Fruit fly (Drosophila melanogaster) whole organism, embryonic: ENCODE measurements around the gene Syx8.
A peak's percentile ranks its signal among the peaks of the same experiment; 100 is the strongest.

ENCODE experiments used
- Atf6 ChIP-seq: fragments of 200-800 bp; sonication (Bioruptor generic); IDR thresholded peaks from 2 replicates; pipeline ENCODE4 v1.3.6; 2022; ENCODE audit warnings: missing biosample characterization, missing genetic modification characterization
- Blimp-1 ChIP-seq: fragments of 200-800 bp; sonication (Bioruptor generic); optimal IDR thresholded peaks from 3 replicates; lab custom pipeline; 2018; ENCODE audit warnings: missing biosample characterization, missing genetic modification characterization, mild to moderate bottlenecking, moderate library complexity, missing genetic modification reagents
- CG10209 ChIP-seq: fragments of 200-800 bp; sonication (Bioruptor generic); optimal IDR thresholded peaks from 3 replicates; lab custom pipeline; 2017; ENCODE audit warnings: missing biosample characterization, mild to moderate bottlenecking, missing genetic modification characterization, missing genetic modification reagents
- CG10267 ChIP-seq: fragments of 200-800 bp; sonication (Bioruptor generic); optimal IDR thresholded peaks from 2 replicates; lab custom pipeline; 2018; ENCODE audit warnings: missing biosample characterization, mild to moderate bottlenecking, missing genetic modification characterization, moderate library complexity
- CG11504 ChIP-seq: fragments of 200-800 bp; sonication (Bioruptor generic); optimal IDR thresholded peaks from 3 replicates; lab custom pipeline; 2019; ENCODE audit warnings: missing biosample characterization, mild to moderate bottlenecking, missing genetic modification characterization, moderate library complexity
- CG11696 ChIP-seq: fragments of 200-800 bp; sonication (Bioruptor generic); IDR thresholded peaks from 2 replicates; pipeline ENCODE4 v1.3.6; 2022; ENCODE audit warnings: missing biosample characterization, missing genetic modification characterization
- CG13123 ChIP-seq: fragments of 200-800 bp; sonication (Bioruptor generic); optimal IDR thresholded peaks from 2 replicates; lab custom pipeline; 2016; ENCODE audit warnings: missing biosample characterization, missing genetic modification characterization
- CG13894 ChIP-seq: fragments of 200-800 bp; sonication (Bioruptor generic); optimal IDR thresholded peaks from 3 replicates; lab custom pipeline; 2018; ENCODE audit warnings: missing biosample characterization, mild to moderate bottlenecking, missing genetic modification characterization, moderate library complexity
- CG15601 ChIP-seq: fragments of 200-800 bp; sonication (Bioruptor generic); optimal IDR thresholded peaks from 3 replicates; lab custom pipeline; 2019; ENCODE audit warnings: missing biosample characterization, mild to moderate bottlenecking, missing genetic modification characterization, moderate library complexity
- CG1602 ChIP-seq: fragments of 200-800 bp; sonication (Bioruptor generic); optimal IDR thresholded peaks from 3 replicates; lab custom pipeline; 2016; ENCODE audit warnings: missing biosample characterization, missing genetic modification characterization
- CG16779 ChIP-seq: fragments of 200-800 bp; sonication (Bioruptor generic); IDR thresholded peaks from 2 replicates; pipeline ENCODE4 v1.3.6; 2022; ENCODE audit warnings: missing biosample characterization, missing genetic modification characterization
- CG17385 ChIP-seq: fragments of 200-800 bp; sonication (Bioruptor generic); optimal IDR thresholded peaks from 3 replicates; lab custom pipeline; 2018; ENCODE audit warnings: missing biosample characterization, mild to moderate bottlenecking, missing genetic modification characterization
- CG17568 ChIP-seq: fragments of 200-800 bp; sonication (Bioruptor generic); optimal IDR thresholded peaks from 2 replicates; lab custom pipeline; 2018; ENCODE audit warnings: missing biosample characterization, mild to moderate bottlenecking, missing genetic modification characterization, moderate library complexity
- CG17912 ChIP-seq: fragments of 200-800 bp; sonication (Bioruptor generic); optimal IDR thresholded peaks from 2 replicates; lab custom pipeline; 2018; ENCODE audit warnings: missing biosample characterization, mild to moderate bottlenecking, missing genetic modification characterization
- CG18619 ChIP-seq: fragments of 200-800 bp; sonication (Bioruptor generic); optimal IDR thresholded peaks from 3 replicates; lab custom pipeline; 2017; ENCODE audit warnings: missing biosample characterization, mild to moderate bottlenecking, missing genetic modification characterization
- CG2199 ChIP-seq: fragments of 200-800 bp; sonication (Bioruptor generic); IDR thresholded peaks from 3 replicates; pipeline ENCODE4 v1.3.6; 2022; ENCODE audit warnings: missing biosample characterization, missing genetic modification characterization
- CG32532 ChIP-seq: fragments of 200-800 bp; sonication (Bioruptor generic); IDR thresholded peaks from 2 replicates; pipeline ENCODE4 v1.3.6; 2022; ENCODE audit warnings: missing biosample characterization, missing genetic modification characterization
- CG5180 ChIP-seq: fragments of 200-800 bp; sonication (Bioruptor generic); optimal IDR thresholded peaks from 3 replicates; lab custom pipeline; 2017; ENCODE audit warnings: missing biosample characterization, missing genetic modification characterization, mild to moderate bottlenecking, moderate library complexity, missing genetic modification reagents
- CG6765 ChIP-seq: fragments of 200-800 bp; sonication (Bioruptor generic); optimal IDR thresholded peaks from 3 replicates; lab custom pipeline; 2017; ENCODE audit warnings: missing biosample characterization, mild to moderate bottlenecking, missing genetic modification characterization
- CG6854 ChIP-seq: fragments of 200-800 bp; sonication (Bioruptor generic); optimal IDR thresholded peaks from 3 replicates; lab custom pipeline; 2017; ENCODE audit warnings: missing biosample characterization, mild to moderate bottlenecking, missing genetic modification characterization
- CG7987 ChIP-seq: fragments of 200-800 bp; sonication (Bioruptor generic); optimal IDR thresholded peaks from 2 replicates; lab custom pipeline; 2018; ENCODE audit warnings: missing biosample characterization, mild to moderate bottlenecking, missing genetic modification characterization, moderate library complexity
- CG8290 ChIP-seq, 3 experiments: fragments of 200-800 bp; sonication (Bioruptor generic); optimal IDR thresholded peaks; 2 replicates each; lab custom pipeline; 2016 to 2019; ENCODE audit warnings: missing biosample characterization in 3 of 3, missing genetic modification characterization in 3 of 3, mild to moderate bottlenecking in 2 of 3, moderate library complexity in 1 of 3
- CG9437 ChIP-seq: fragments of 200-800 bp; sonication (Bioruptor generic); optimal IDR thresholded peaks from 2 replicates; lab custom pipeline; 2018; ENCODE audit warnings: missing biosample characterization, mild to moderate bottlenecking, missing genetic modification characterization
- CTCF ChIP-seq: fragments of 200-800 bp; sonication (Bioruptor generic); optimal IDR thresholded peaks from 2 replicates; lab custom pipeline; 2017; ENCODE audit warnings: missing biosample characterization, mild to moderate bottlenecking, missing genetic modification characterization, moderate library complexity
- Deaf1 ChIP-seq: fragments of 200-800 bp; optimal IDR thresholded peaks from 3 replicates; lab custom pipeline; 2019; ENCODE audit warnings: missing biosample characterization, mild to moderate bottlenecking, missing genetic modification characterization, moderate library complexity
- Doc3 ChIP-seq: fragments of 200-800 bp; sonication (Bioruptor generic); IDR thresholded peaks from 3 replicates; pipeline ENCODE4 v1.3.6; 2022; ENCODE audit warnings: missing biosample characterization, missing genetic modification characterization; ENCODE audit not compliant: partially characterized antibody
- Dref ChIP-seq: fragments of 200-800 bp; sonication (Bioruptor generic); IDR thresholded peaks from 2 replicates; pipeline ENCODE4 v1.3.6; 2022; ENCODE audit warnings: missing biosample characterization, missing genetic modification characterization
- Drgx ChIP-seq: fragments of 200-800 bp; sonication (Bioruptor generic); IDR thresholded peaks from 2 replicates; pipeline ENCODE4 v1.3.6; 2022; ENCODE audit warnings: missing biosample characterization, missing genetic modification characterization
- Fer1 ChIP-seq: fragments of 200-800 bp; sonication (Bioruptor generic); optimal IDR thresholded peaks from 2 replicates; lab custom pipeline; 2017; ENCODE audit warnings: missing biosample characterization, mild to moderate bottlenecking, missing genetic modification characterization
- HLH54F ChIP-seq: fragments of 200-800 bp; sonication (Bioruptor generic); optimal IDR thresholded peaks from 3 replicates; lab custom pipeline; 2016; ENCODE audit warnings: missing biosample characterization, missing genetic modification characterization
- Hmr ChIP-seq: fragments of 200-800 bp; sonication (Bioruptor generic); optimal IDR thresholded peaks from 3 replicates; lab custom pipeline; 2017; ENCODE audit warnings: mild to moderate bottlenecking, missing biosample characterization, missing genetic modification reagents, missing genetic modification characterization
- MBD-R2 ChIP-seq: fragments of 200-800 bp; sonication (Bioruptor generic); IDR thresholded peaks from 2 replicates; pipeline ENCODE4 v1.3.6; 2022; ENCODE audit warnings: missing biosample characterization, missing genetic modification characterization
- NFAT ChIP-seq: fragments of 200-800 bp; sonication (Bioruptor generic); IDR thresholded peaks from 2 replicates; pipeline ENCODE4 v1.3.6; 2022; ENCODE audit warnings: missing biosample characterization, missing genetic modification characterization
- Nf-YA ChIP-seq: fragments of 200-800 bp; sonication (Bioruptor generic); IDR thresholded peaks from 2 replicates; pipeline ENCODE4 v1.3.6; 2022; ENCODE audit warnings: missing biosample characterization, missing genetic modification characterization
- crc ChIP-seq: fragments of 200-800 bp; sonication (Bioruptor generic); optimal IDR thresholded peaks from 2 replicates; lab custom pipeline; 2016; ENCODE audit warnings: missing biosample characterization, missing genetic modification characterization
- ems ChIP-seq: fragments of 200-800 bp; sonication (Bioruptor generic); optimal IDR thresholded peaks from 3 replicates; lab custom pipeline; 2016; ENCODE audit warnings: missing biosample characterization, missing genetic modification characterization
- ken ChIP-seq: fragments of 200-800 bp; sonication (Bioruptor generic); IDR thresholded peaks from 3 replicates; pipeline ENCODE4 v1.3.6; 2022; ENCODE audit warnings: missing biosample characterization, missing genetic modification characterization
- mirr ChIP-seq: fragments of 200-800 bp; sonication (Bioruptor generic); optimal IDR thresholded peaks from 3 replicates; lab custom pipeline; 2018; ENCODE audit warnings: missing biosample characterization, mild to moderate bottlenecking, missing genetic modification characterization
- nerfin-2 ChIP-seq: fragments of 200-800 bp; sonication (Bioruptor generic); IDR thresholded peaks from 2 replicates; pipeline ENCODE4 v1.3.6; 2022; ENCODE audit warnings: missing biosample characterization, missing genetic modification characterization; ENCODE audit not compliant: partially characterized antibody
- nom ChIP-seq: fragments of 200-800 bp; sonication (Bioruptor generic); optimal IDR thresholded peaks from 2 replicates; lab custom pipeline; 2017; ENCODE audit warnings: missing biosample characterization, missing genetic modification characterization, mild to moderate bottlenecking, moderate library complexity, missing genetic modification reagents
- oc ChIP-seq: fragments of 200-800 bp; sonication (Bioruptor generic); optimal IDR thresholded peaks from 2 replicates; lab custom pipeline; 2018; ENCODE audit warnings: missing biosample characterization, mild to moderate bottlenecking, missing genetic modification characterization, moderate library complexity
- pnt ChIP-seq: fragments of 200-800 bp; sonication (Bioruptor generic); optimal IDR thresholded peaks from 3 replicates; lab custom pipeline; 2016; ENCODE audit warnings: missing biosample characterization, missing genetic modification characterization
- prd ChIP-seq, 3 experiments: fragments of >200 bp in 2 of 3; fragments of 200-800 bp in 1 of 3; sonication (Bioruptor generic) in 1 of 3; optimal IDR thresholded peaks in 2 of 3; IDR thresholded peaks in 1 of 3; 2 replicates in 2 of 3; 3 replicates in 1 of 3; pipeline versions ENCODE4 v1.3.6 to Lab custom; 2017 to 2022; ENCODE audit warnings: missing biosample characterization in 1 of 3, missing genetic modification characterization in 1 of 3
- repo ChIP-seq: fragments of 200-800 bp; sonication (Bioruptor generic); optimal IDR thresholded peaks from 2 replicates; lab custom pipeline; 2016; ENCODE audit warnings: missing biosample characterization, missing genetic modification characterization
- scrt ChIP-seq: fragments of 200-800 bp; sonication (Bioruptor generic); optimal IDR thresholded peaks from 2 replicates; lab custom pipeline; 2018; ENCODE audit warnings: missing biosample characterization, mild to moderate bottlenecking, missing genetic modification characterization, moderate library complexity
- sd ChIP-seq: fragments of 200-800 bp; sonication (Bioruptor generic); optimal IDR thresholded peaks from 3 replicates; lab custom pipeline; 2018; ENCODE audit warnings: missing biosample characterization, mild to moderate bottlenecking, missing genetic modification characterization, moderate library complexity
- sens ChIP-seq: fragments of 200-800 bp; sonication (Bioruptor generic); peaks from one replicate; lab custom pipeline; 2016; ENCODE audit warnings: missing biosample characterization, missing genetic modification characterization
- seq ChIP-seq: fragments of 200-800 bp; sonication (Bioruptor generic); IDR thresholded peaks from 2 replicates; pipeline ENCODE4 v1.3.6; 2022; ENCODE audit warnings: missing biosample characterization, missing genetic modification characterization
- usp ChIP-seq: fragments of >200 bp; optimal IDR thresholded peaks from 2 replicates; lab custom pipeline; 2017; ENCODE audit warnings: missing biosample characterization, missing genetic modification characterization
- zen2 ChIP-seq: fragments of 200-800 bp; sonication (Bioruptor generic); IDR thresholded peaks from 3 replicates; pipeline ENCODE4 v1.3.6; 2022; ENCODE audit warnings: missing biosample characterization, missing genetic modification characterization; ENCODE audit not compliant: partially characterized antibody

Gene Syx8

DNA sequence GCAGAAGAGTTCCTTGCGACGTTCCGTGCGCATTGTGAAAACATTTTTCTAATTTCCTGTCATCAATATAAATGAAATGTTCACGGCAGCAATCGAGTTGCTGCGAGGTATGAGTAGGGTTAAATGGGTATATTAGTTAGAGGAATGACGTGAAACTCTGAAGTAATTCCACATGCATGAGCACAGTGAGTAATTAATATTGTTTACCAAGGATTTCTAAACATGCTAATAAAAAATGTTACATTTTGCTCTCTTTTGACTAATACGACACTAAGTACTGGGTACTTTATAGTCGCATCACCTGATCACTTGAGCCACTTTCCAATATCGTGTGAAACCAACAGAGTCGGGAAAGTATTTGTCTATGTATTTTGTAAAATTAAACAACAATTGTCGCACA is 42.6 kb downstream of the Syx8 start (continued):
- no peak for TF ChIP-seq seq (GFP tag; lab: Robert Waterston, UW)
- TF ChIP-seq ems (GFP tag; lab: Kevin White, UChicago) = no peak
- TF ChIP-seq CG10267 (tag; lab: Kevin White, UChicago) = peak; percentile 34
- TF ChIP-seq zen2 (GFP tag; lab: Robert Waterston, UW) = no peak
- no peak for TF ChIP-seq MBD-R2
- 0 out of 2 replicates have a peak, but pooled peaks have one; percentile 25 for TF ChIP-seq Nf-YA (GFP tag; lab: Robert Waterston, UW)
- TF ChIP-seq nerfin-2 (GFP tag; lab: Robert Waterston, UW) = no peak
- TF ChIP-seq CTCF = no peak
- peak; percentile 30 for TF ChIP-seq CG1602
- no peak for TF ChIP-seq Doc3
- no peak for TF ChIP-seq CG6765
- peak; percentile 7 for TF ChIP-seq CG9437 (GFP tag; lab: Kevin White, UChicago)
- no peak for TF ChIP-seq usp
- no peak for TF ChIP-seq repo
- no peak for TF ChIP-seq CG2199
- TF ChIP-seq Dref (GFP tag; lab: Robert Waterston, UW) = no peak
- TF ChIP-seq Drgx = no peak
- TF ChIP-seq nom (GFP tag; lab: Kevin White, UChicago) = no peak
- TF ChIP-seq ken (GFP tag; lab: Robert Waterston, UW) = peak; percentile 61; the same call in 2 of the 3 replicates
- peak; percentile 71 for TF ChIP-seq Blimp-1 (GFP tag; lab: Kevin White, UChicago)
- peak; percentile 31 for TF ChIP-seq CG10209
- TF ChIP-seq CG7987 = no peak
- no peak for TF ChIP-seq Atf6
- no peak for TF ChIP-seq prd (optimal IDR thresholded peaks at IDR 0.05; lab: Kevin White, UChicago)
- TF ChIP-seq prd (GFP tag; IDR thresholded peaks at IDR 0.05; lab: Robert Waterston, UW) = peak; percentile 66; the same call in 2 of the 3 replicates

DNA sequence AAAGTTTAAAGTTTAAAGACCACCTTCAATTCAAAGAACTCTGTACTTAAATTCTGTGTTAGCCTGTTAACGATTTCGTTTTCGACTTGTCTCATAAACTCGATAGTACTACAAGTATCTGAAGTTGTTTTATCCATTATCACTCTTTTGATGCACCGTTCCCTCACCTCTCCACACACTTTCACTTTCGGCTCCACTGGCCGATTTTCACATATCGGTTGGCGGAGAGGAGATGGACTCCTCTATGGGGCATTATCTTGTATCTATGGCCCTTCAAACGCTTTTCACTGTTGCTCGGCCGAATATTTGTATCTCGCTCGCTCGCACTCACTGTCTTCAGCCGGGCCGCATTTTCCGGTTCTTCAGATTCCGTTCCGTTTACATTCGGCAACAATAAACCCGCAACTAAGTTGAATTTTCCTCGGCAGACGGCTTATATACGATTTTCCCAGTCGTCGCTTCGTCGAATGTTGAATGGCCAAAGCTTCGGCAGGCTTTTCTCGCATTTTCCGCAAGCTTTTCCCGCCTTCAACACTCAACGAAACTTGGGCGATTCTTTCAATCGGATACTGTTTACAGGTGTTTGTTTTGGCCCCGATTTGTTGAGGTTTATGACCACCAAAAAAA is 43.7 kb downstream of the Syx8 start, which contains the start of gene CG43373:
Gene CG43373, minus strand, starts transcription at position 373 of the 627 bp plus-strand sequence.
- no peak for TF ChIP-seq CG13123 (GFP tag; lab: Kevin White, UChicago)
- TF ChIP-seq CG17568 = peak; percentile 26
- TF ChIP-seq crc (GFP tag; lab: Kevin White, UChicago) = no peak
- peak; percentile 35 for TF ChIP-seq Hmr (GFP tag; lab: Kevin White, UChicago)
- TF ChIP-seq HLH54F (GFP tag; lab: Kevin White, UChicago) = no peak
- peak; percentile 16 for TF ChIP-seq mirr
- TF ChIP-seq CG8290 (GFP tag; optimal IDR thresholded peaks at IDR 0.05; lab: Kevin White, UChicago) = no peak
- peak in 1 of 2 experiments; percentile 12 for TF ChIP-seq CG8290 (tag; optimal IDR thresholded peaks at IDR 0.05; lab: Kevin White, UChicago)
- peak; percentile 61 for TF ChIP-seq Fer1 (GFP tag; lab: Kevin White, UChicago)
- TF ChIP-seq pnt (GFP tag; lab: Kevin White, UChicago) = no peak
- peak; percentile 22 for TF ChIP-seq CG6854 (GFP tag; lab: Kevin White, UChicago)
- TF ChIP-seq CG11696 = 0 out of 2 replicates have a peak, but pooled peaks have one; percentile 9
- peak; percentile 97 for TF ChIP-seq Blimp-1 (GFP tag; lab: Kevin White, UChicago)
- peak; percentile 19 for TF ChIP-seq CG11504 (tag; lab: Kevin White, UChicago)
- peak; percentile 8 for TF ChIP-seq oc (tag; lab: Kevin White, UChicago)
- no peak for TF ChIP-seq CG18619 (GFP tag; lab: Kevin White, UChicago)
- peak; percentile 41 for TF ChIP-seq sens (GFP tag; lab: Kevin White, UChicago)
- TF ChIP-seq CG15601 (tag; lab: Kevin White, UChicago) = peak; percentile 100
- peak; percentile 63 for TF ChIP-seq CG5180 (GFP tag; lab: Kevin White, UChicago)
- peak; percentile 34 for TF ChIP-seq CG17385 (GFP tag; lab: Kevin White, UChicago)
- no peak for TF ChIP-seq CTCF
- peak; percentile 54 for TF ChIP-seq CG13894 (tag; lab: Kevin White, UChicago)
- no peak for TF ChIP-seq CG17912 (GFP tag; lab: Kevin White, UChicago)
- TF ChIP-seq NFAT (GFP tag; lab: Robert Waterston, UW) = 0 out of 2 replicates have a peak, but pooled peaks have one; percentile 7
- TF ChIP-seq CG32532 (GFP tag; lab: Robert Waterston, UW) = peak; percentile 33; the same call in 1 of the 2 replicates
- TF ChIP-seq sd (tag; lab: Kevin White, UChicago) = peak; percentile 2
- TF ChIP-seq scrt (GFP tag; lab: Kevin White, UChicago) = peak; percentile 70
- TF ChIP-seq CG16779 (GFP tag; lab: Robert Waterston, UW) = no peak
- TF ChIP-seq Deaf1 (tag; lab: Kevin White, UChicago) = peak; percentile 63
